Worm (Caenorhabditis elegans): ENCODE measurements around the gene ZK1240.6.

- TF ChIP-seq nhr-237 (tag; optimal IDR thresholded peaks at IDR 0.05), result no peak
- no peak for TF ChIP-seq flh-1 (GFP tag; optimal IDR thresholded peaks at IDR 0.05)
- TF ChIP-seq lin-13 (tag; optimal IDR thresholded peaks at IDR 0.05), result no peak
- TF ChIP-seq nhr-12 (tag; optimal IDR thresholded peaks at IDR 0.05), result no peak
- no peak for TF ChIP-seq hlh-1 (tag; optimal IDR thresholded peaks at IDR 0.05)
- TF ChIP-seq unc-62 (GFP tag; optimal IDR thresholded peaks at IDR 0.05), result no peak
- TF ChIP-seq mep-1 (tag; optimal IDR thresholded peaks at IDR 0.05), result no peak
- TF ChIP-seq nhr-2 (tag; optimal IDR thresholded peaks at IDR 0.05), result no peak
- TF ChIP-seq nhr-76 (tag; optimal IDR thresholded peaks at IDR 0.05), result no peak
- TF ChIP-seq nhr-28 (tag; optimal IDR thresholded peaks at IDR 0.05), result no peak
Observed at ce11 chrII:2273750-2274149, 49.0 kb downstream of the ZK1240.6 start.
